Worm (Caenorhabditis elegans) whole organism, midembryonic: Measurements from ENCODE around the gene F26F4.5.

Source experiments
- med-1 ChIP-seq: sonication (generic microtip); optimal IDR thresholded peaks from 2 replicates; lab custom pipeline; 2017; ENCODE audit warnings: missing genetic modification characterization, mild to moderate bottlenecking, missing compliant biosample characterization, antibody characterized with exemption, missing genetic modification reagents; ENCODE audit not compliant: insufficient read depth
- ref-1 ChIP-seq: fragments of 200-800 bp; sonication (Bioruptor generic); conservative IDR thresholded peaks from 2 replicates; pipeline ENCODE4 v1.3.6; 2022; ENCODE audit warnings: missing genetic modification reagents, missing genetic modification characterization, missing compliant biosample characterization
- tab-1 ChIP-seq: fragments of 200-800 bp; sonication (Bioruptor generic); IDR thresholded peaks from 2 replicates; pipeline ENCODE4 v1.3.6; 2022; ENCODE audit warnings: missing genetic modification characterization, missing compliant biosample characterization
- ztf-29 ChIP-seq: fragments of 200-800 bp; sonication (Bioruptor generic); IDR thresholded peaks from 2 replicates; pipeline ENCODE4 v1.3.6; 2022; ENCODE audit warnings: missing genetic modification reagents, missing genetic modification characterization, missing compliant biosample characterization

DNA sequence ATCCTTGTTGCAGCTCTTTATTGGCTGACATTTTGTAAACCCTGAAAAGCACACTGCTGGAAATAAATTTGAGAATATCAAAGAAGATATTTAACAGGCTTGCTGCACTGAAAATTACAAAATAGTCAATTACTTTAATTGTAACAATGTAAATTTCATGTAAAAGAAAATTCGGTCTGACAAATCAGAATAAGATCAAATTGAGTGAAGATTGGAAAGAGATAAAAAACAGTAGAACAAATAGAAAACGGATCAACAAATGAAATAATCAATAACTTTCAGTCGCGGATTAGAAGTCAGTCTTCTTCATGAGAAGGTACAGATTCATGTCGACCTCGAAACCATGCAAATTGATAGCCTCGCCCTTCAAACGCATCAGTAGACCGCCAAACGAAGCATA is 26.0 kb upstream of the F26F4.5 start, which contains the start of gene rars-1:
- no peak for TF ChIP-seq tab-1 (GFP tag; lab: Robert Waterston, UW)
- TF ChIP-seq ztf-29 (GFP tag; lab: Robert Waterston, UW) = no peak
- no peak for TF ChIP-seq ref-1 (GFP tag; lab: Robert Waterston, UW)
- TF ChIP-seq med-1 (GFP tag; lab: Kevin White, UChicago) = no peak
